Worm (Caenorhabditis elegans): ENCODE results near the gene gcy-22.
A peak's percentile ranks its signal among the peaks of the same experiment; 100 is the strongest.

The gcy-22 gene

DNA sequence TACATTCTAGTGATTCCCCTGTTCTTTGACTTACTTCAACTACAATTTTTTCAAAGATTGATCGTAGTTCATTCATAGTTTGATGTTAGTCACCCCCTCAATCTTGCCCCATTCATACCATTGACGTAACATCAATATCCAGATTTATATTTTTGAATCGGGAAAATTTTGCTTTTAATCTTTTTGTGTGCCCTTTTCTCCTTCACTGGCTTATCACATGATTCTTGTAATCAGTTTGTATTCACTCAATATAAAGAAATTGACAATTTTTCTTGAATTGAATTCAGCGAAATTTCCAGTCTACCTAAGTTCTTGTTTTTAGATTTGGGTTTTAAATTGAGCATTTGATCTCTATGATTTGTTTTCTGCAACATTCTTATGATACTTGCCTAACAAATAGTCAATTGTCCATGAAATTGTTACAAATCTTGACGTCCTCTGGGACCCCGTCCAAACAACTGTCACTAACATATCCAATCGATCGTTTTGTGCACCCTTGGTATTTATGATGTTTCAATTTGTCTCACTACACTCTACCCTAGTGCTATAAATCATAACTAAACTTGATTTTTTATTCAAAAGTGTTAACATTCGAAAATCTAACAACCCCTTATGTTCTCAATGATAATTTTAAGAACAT is 45.0 kb downstream of the gcy-22 start:
- peak; percentile 10 for TF ChIP-seq ztf-4 (tag; optimal IDR thresholded peaks at IDR 0.05)
- TF ChIP-seq Y55F3AM.14 (GFP tag; optimal IDR thresholded peaks at IDR 0.05), result no peak
- no peak for TF ChIP-seq nhr-6 (tag; optimal IDR thresholded peaks at IDR 0.05)
- no peak for TF ChIP-seq dmd-4 (tag; optimal IDR thresholded peaks at IDR 0.05)
- TF ChIP-seq nhr-129 (tag; optimal IDR thresholded peaks at IDR 0.05), result peak; percentile 26
- peak; percentile 1 for TF ChIP-seq C34F6.9 (tag; optimal IDR thresholded peaks at IDR 0.05)
- TF ChIP-seq gmeb-1 (tag; optimal IDR thresholded peaks at IDR 0.05), result peak; percentile 15
- TF ChIP-seq nhr-21 (tag; optimal IDR thresholded peaks at IDR 0.05), result no peak
- no peak for TF ChIP-seq mdl-1 (tag; optimal IDR thresholded peaks at IDR 0.05)

DNA sequence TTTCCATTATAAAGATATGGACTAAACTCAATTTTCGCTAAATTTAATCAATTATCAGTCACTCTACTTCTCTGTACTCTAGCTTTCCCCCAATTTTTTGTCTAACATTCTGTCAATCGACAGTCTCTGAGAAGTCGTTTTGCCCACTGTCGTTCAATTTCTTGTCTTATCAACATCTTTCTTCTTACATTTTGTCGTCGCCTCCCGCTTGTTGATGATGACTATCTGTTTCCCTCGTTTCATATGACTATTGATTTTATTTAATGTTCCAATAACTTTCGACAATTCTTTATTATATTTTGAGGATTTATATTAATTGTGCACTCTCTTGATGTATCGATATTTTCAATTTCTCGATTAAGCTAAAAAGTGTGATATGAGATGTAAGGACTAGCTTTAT is 46.0 kb downstream of the gcy-22 start:
- TF ChIP-seq unc-55 (GFP tag; optimal IDR thresholded peaks at IDR 0.05) (no peak), crh-2 (tag; optimal IDR thresholded peaks at IDR 0.05) (peak; percentile 40), unc-39 (tag; optimal IDR thresholded peaks at IDR 0.05) (no peak), ztf-1 (GFP tag; conservative IDR thresholded peaks at IDR 0.05) (no peak), fos-1 (tag; optimal IDR thresholded peaks at IDR 0.05) (peak; percentile 35), blmp-1 (tag; optimal IDR thresholded peaks at IDR 0.05; ENCODE audit: insufficient read depth) (no peak), sma-9 (GFP tag; optimal IDR thresholded peaks at IDR 0.05) (peak; percentile 47), sma-9 (tag; optimal IDR thresholded peaks at IDR 0.05) (no peak), lsy-2 (tag; optimal IDR thresholded peaks at IDR 0.05) (no peak), mab-5 (tag; optimal IDR thresholded peaks at IDR 0.05) (no peak)

DNA sequence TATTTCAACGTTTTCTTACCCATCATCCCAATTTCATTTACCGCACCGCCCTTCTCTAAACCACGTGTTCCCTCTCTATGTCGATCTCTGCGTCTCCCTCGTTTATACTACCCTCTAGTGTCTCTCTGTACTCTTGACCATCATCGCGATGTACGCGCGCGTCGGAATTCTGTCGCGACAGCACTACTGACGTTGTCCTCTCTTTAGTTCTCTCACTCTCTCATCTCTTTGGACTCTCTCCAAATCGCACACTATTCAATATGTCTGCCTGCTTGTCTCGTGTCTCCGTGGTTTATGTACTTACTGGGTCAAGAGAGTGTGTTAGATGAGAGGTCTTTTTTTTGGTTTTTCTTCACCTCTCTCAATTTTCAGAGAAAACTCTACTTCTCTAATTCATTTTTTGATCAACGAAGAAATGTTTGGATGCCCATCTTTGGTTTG is 46.6 kb downstream of the gcy-22 start:
- TF ChIP-seq R02D3.7 (tag; optimal IDR thresholded peaks at IDR 0.05) (no peak), ceh-16 (tag; optimal IDR thresholded peaks at IDR 0.05) (peak; percentile 66), nhr-6 (tag; optimal IDR thresholded peaks at IDR 0.05) (peak; percentile 97), zag-1 (tag; optimal IDR thresholded peaks at IDR 0.05) (peak; percentile 96), nhr-25 (tag; optimal IDR thresholded peaks at IDR 0.05) (peak; percentile 94), ztf-4 (tag; optimal IDR thresholded peaks at IDR 0.05) (peak; percentile 98), skn-1 (tag; optimal IDR thresholded peaks at IDR 0.05) (peak; percentile 18), lin-13 (GFP tag; optimal IDR thresholded peaks at IDR 0.05) (peak; percentile 92), alr-1 (tag; optimal IDR thresholded peaks at IDR 0.05) (peak; percentile 5), F13H6.1 (tag; optimal IDR thresholded peaks at IDR 0.05) (peak; percentile 99), unc-62 (GFP tag; optimal IDR thresholded peaks at IDR 0.05) (peak; percentile 82), mdl-1 (tag; optimal IDR thresholded peaks at IDR 0.05) (peak; percentile 93 to 99), nhr-237 (tag; optimal IDR thresholded peaks at IDR 0.05) (peak; percentile 3), dmd-4 (tag; optimal IDR thresholded peaks at IDR 0.05) (no peak), snpc-4 (tag; optimal IDR thresholded peaks at IDR 0.05) (peak; percentile 67), gmeb-1 (tag; optimal IDR thresholded peaks at IDR 0.05) (peak; percentile 85), mab-5 (tag; optimal IDR thresholded peaks at IDR 0.05) (peak; percentile 94), sma-3 (GFP tag; optimal IDR thresholded peaks at IDR 0.05) (peak; percentile 96), blmp-1 (tag; optimal IDR thresholded peaks at IDR 0.05; ENCODE audit: insufficient read depth) (peak; percentile 70), ZK546.5 (tag; optimal IDR thresholded peaks at IDR 0.05) (peak; percentile 7), aly-2 (tag; optimal IDR thresholded peaks at IDR 0.05) (no peak), ztf-11 (tag; optimal IDR thresholded peaks at IDR 0.05) (peak; percentile 31), fos-1 (tag; optimal IDR thresholded peaks at IDR 0.05) (peak; percentile 95), Y55F3AM.14 (GFP tag; optimal IDR thresholded peaks at IDR 0.05) (peak; percentile 84), nhr-11 (tag; optimal IDR thresholded peaks at IDR 0.05) (no peak), nhr-10 (tag; optimal IDR thresholded peaks at IDR 0.05) (peak; percentile 77), ceh-82 (tag; optimal IDR thresholded peaks at IDR 0.05) (peak; percentile 46), nhr-129 (tag; optimal IDR thresholded peaks at IDR 0.05) (peak; percentile 97), peb-1 (tag; optimal IDR thresholded peaks at IDR 0.05) (no peak), mbf-1 (tag; optimal IDR thresholded peaks at IDR 0.05) (no peak), nhr-12 (tag; optimal IDR thresholded peaks at IDR 0.05) (no peak), sma-9 (GFP tag; optimal IDR thresholded peaks at IDR 0.05) (peak; percentile 97), sma-9 (tag; optimal IDR thresholded peaks at IDR 0.05) (peak; percentile 68), unc-55 (GFP tag; optimal IDR thresholded peaks at IDR 0.05) (peak; percentile 96), lin-39 (tag; optimal IDR thresholded peaks at IDR 0.05) (peak; percentile 78), lin-11 (tag; optimal IDR thresholded peaks at IDR 0.05) (peak; percentile 91), ama-1 (optimal IDR thresholded peaks at IDR 0.05) (peak; percentile 91), nhr-77 (tag; optimal IDR thresholded peaks at IDR 0.05) (peak; percentile 60), C34F6.9 (tag; optimal IDR thresholded peaks at IDR 0.05) (peak; percentile 97), nhr-21 (tag; optimal IDR thresholded peaks at IDR 0.05) (peak; percentile 95), sem-4 (tag; optimal IDR thresholded peaks at IDR 0.05) (peak; percentile 99), elt-3 (tag; optimal IDR thresholded peaks at IDR 0.05) (no peak), crh-2 (tag; optimal IDR thresholded peaks at IDR 0.05) (peak; percentile 98), nhr-23 (tag; optimal IDR thresholded peaks at IDR 0.05) (no peak), egl-27 (tag; optimal IDR thresholded peaks at IDR 0.05) (peak; percentile 98)

Measured in whole organism, L2 larva.